Fruit fly (Drosophila melanogaster): ENCODE measurements around the gene CG43335.
A peak's percentile ranks its signal among the peaks of the same experiment; 100 is the strongest.

Gene CG43335

dm6 chr3R:15677550-15677973 lies 42.3 kb downstream of the CG43335 start (continued):
- TF ChIP-seq CHES-1-like (GFP tag; optimal IDR thresholded peaks at IDR 0.05) (no peak), Sox102F (GFP tag; optimal IDR thresholded peaks at IDR 0.05) (no peak), CG14441 (GFP tag; IDR thresholded peaks at IDR 0.05) (no peak), CG33213 (GFP tag; optimal IDR thresholded peaks at IDR 0.05) (no peak), tgo (GFP tag; IDR thresholded peaks at IDR 0.05) (no peak), mld (GFP tag; IDR thresholded peaks at IDR 0.05; ENCODE audit: partially characterized antibody) (no peak), CG33557 (GFP tag; optimal IDR thresholded peaks at IDR 0.05) (peak; percentile 28), ranshi (GFP tag; IDR thresholded peaks at IDR 0.05) (no peak), CG4282 (GFP tag; optimal IDR thresholded peaks at IDR 0.05) (no peak), ro (GFP tag; IDR thresholded peaks at IDR 0.05) (no peak), Lim3 (GFP tag; IDR thresholded peaks at IDR 0.05) (no peak), pita (GFP tag; optimal IDR thresholded peaks at IDR 0.05) (no peak), Dp (GFP tag; optimal IDR thresholded peaks at IDR 0.05) (no peak), sisA (GFP tag; IDR thresholded peaks at IDR 0.05) (no peak), BtbVII (GFP tag; optimal IDR thresholded peaks at IDR 0.05) (no peak), knrl (GFP tag; IDR thresholded peaks at IDR 0.05; ENCODE audit: partially characterized antibody) (no peak), CG10431 (GFP tag; optimal IDR thresholded peaks at IDR 0.05) (peak; percentile 35), pum (GFP tag; optimal IDR thresholded peaks at IDR 0.05) (no peak), vnd (GFP tag; IDR thresholded peaks at IDR 0.05; ENCODE audit: partially characterized antibody) (no peak), CG2875 (GFP tag; optimal IDR thresholded peaks at IDR 0.05) (peak; percentile 55), dmrt11E (tag; optimal IDR thresholded peaks at IDR 0.05) (peak; percentile 51), CG3281 (GFP tag; optimal IDR thresholded peaks at IDR 0.05) (no peak), CG31365 (tag; optimal IDR thresholded peaks at IDR 0.05) (no peak), pho (GFP tag; optimal IDR thresholded peaks at IDR 0.05) (no peak), MBD-R2 (GFP tag; IDR thresholded peaks at IDR 0.05) (no peak), bab2 (GFP tag; optimal IDR thresholded peaks at IDR 0.05) (no peak), CG8089 (GFP tag; optimal IDR thresholded peaks at IDR 0.05) (no peak), sna (GFP tag; IDR thresholded peaks at IDR 0.05; ENCODE audit: partially characterized antibody) (no peak), Oli (tag; optimal IDR thresholded peaks at IDR 0.05) (peak; percentile 15), nau (GFP tag; optimal IDR thresholded peaks at IDR 0.05) (no peak), org-1 (GFP tag; optimal IDR thresholded peaks at IDR 0.05) (peak; percentile 29), CG9817 (tag; optimal IDR thresholded peaks at IDR 0.05) (no peak), HmgD (GFP tag; optimal IDR thresholded peaks at IDR 0.05) (no peak), grau (tag; optimal IDR thresholded peaks at IDR 0.05) (no peak), CG11247 (GFP tag; IDR thresholded peaks at IDR 0.05) (no peak), CG43689 (GFP tag; IDR thresholded peaks at IDR 0.05) (no peak), ssp (GFP tag; IDR thresholded peaks at IDR 0.05) (no peak), ac (GFP tag; optimal IDR thresholded peaks at IDR 0.05) (no peak), lmd (GFP tag; IDR thresholded peaks at IDR 0.05) (no peak), Ets65A (GFP tag) (no peak), Blimp-1 (GFP tag; optimal IDR thresholded peaks at IDR 0.05) (peak; percentile 15), CG8281 (tag; optimal IDR thresholded peaks at IDR 0.05) (no peak), gcm (GFP tag; optimal IDR thresholded peaks at IDR 0.05) (no peak), al (GFP tag; IDR thresholded peaks at IDR 0.05) (no peak), maf-S (GFP tag; optimal IDR thresholded peaks at IDR 0.05) (no peak), zfh1 (GFP tag; IDR thresholded peaks at IDR 0.05) (peak; percentile 48; the same call in 1 of the 3 replicates), ken (GFP tag; IDR thresholded peaks at IDR 0.05) (no peak), Drgx (GFP tag; IDR thresholded peaks at IDR 0.05) (no peak), CG6175 (GFP tag; IDR thresholded peaks at IDR 0.05) (no peak), Ets97D (GFP tag; optimal IDR thresholded peaks at IDR 0.05) (no peak), jing (GFP tag; optimal IDR thresholded peaks at IDR 0.05) (no peak), pzg (GFP tag; optimal IDR thresholded peaks at IDR 0.05) (no peak)
